Fruit fly (Drosophila melanogaster): ENCODE data around the gene Neurochondrin.
A peak's percentile ranks its signal among the peaks of the same experiment; 100 is the strongest.

DNA sequence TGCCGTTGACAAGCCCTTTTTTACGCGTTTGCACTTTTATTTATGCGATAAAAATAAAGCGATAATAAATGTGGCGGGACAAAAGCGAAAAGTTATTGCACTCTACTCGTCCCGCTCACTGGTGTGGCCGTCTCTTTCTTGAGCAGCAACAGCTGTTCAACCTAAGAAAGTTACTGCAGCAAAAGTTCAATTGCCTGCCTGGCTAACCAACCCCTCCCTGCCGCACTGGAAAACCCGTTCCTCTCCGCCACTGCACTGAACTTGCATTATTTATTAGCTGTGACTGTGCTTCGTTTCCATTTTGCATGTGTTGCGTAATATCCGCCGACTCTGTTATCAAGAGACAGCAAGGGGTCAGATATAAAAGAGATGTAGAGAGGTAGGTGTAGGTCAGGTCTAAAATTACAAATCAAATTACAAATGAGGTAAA, 46.5 kb upstream of the Neurochondrin start:
- TF ChIP-seq esn (GFP tag; optimal IDR thresholded peaks at IDR 0.05) (peak; percentile 5), CG3032 (tag; optimal IDR thresholded peaks at IDR 0.05) (no peak), Ets21C (GFP tag; optimal IDR thresholded peaks at IDR 0.05) (no peak), Hr39 (GFP tag; optimal IDR thresholded peaks at IDR 0.05) (no peak), CG10631 (GFP tag; optimal IDR thresholded peaks at IDR 0.05) (no peak)
